Fruit fly (Drosophila melanogaster) whole organism, embryonic: ENCODE measurements around the gene CG43814.

Experiments
- Abd-B ChIP-seq: fragments of 200-800 bp; sonication (Bioruptor generic); optimal IDR thresholded peaks from 2 replicates; lab custom pipeline; 2018; ENCODE audit warnings: missing biosample characterization, mild to moderate bottlenecking, missing genetic modification characterization, moderate library complexity
- Bdp1 ChIP-seq: fragments of 200-800 bp; sonication (Bioruptor generic); optimal IDR thresholded peaks from 3 replicates; lab custom pipeline; 2016; ENCODE audit warnings: missing biosample characterization, missing genetic modification characterization
- CG10321 ChIP-seq: fragments of 200-800 bp; sonication (Bioruptor generic); IDR thresholded peaks from 2 replicates; pipeline ENCODE4 v1.3.6; 2022; ENCODE audit warnings: missing biosample characterization, missing genetic modification characterization
- CG11504 ChIP-seq: fragments of 200-800 bp; sonication (Bioruptor generic); optimal IDR thresholded peaks from 3 replicates; lab custom pipeline; 2019; ENCODE audit warnings: missing biosample characterization, mild to moderate bottlenecking, missing genetic modification characterization, moderate library complexity
- CG12104 ChIP-seq: fragments of 200-800 bp; sonication (Bioruptor generic); optimal IDR thresholded peaks from 3 replicates; lab custom pipeline; 2016; ENCODE audit warnings: missing biosample characterization, missing genetic modification characterization
- CG12744 ChIP-seq: fragments of 200-800 bp; sonication (Bioruptor generic); optimal IDR thresholded peaks from 2 replicates; lab custom pipeline; 2016; ENCODE audit warnings: missing biosample characterization, missing genetic modification characterization
- CG13624 ChIP-seq: fragments of 200-800 bp; sonication (Bioruptor generic); optimal IDR thresholded peaks from 2 replicates; lab custom pipeline; 2016; ENCODE audit warnings: missing biosample characterization, missing genetic modification characterization
- CG17912 ChIP-seq: fragments of 200-800 bp; sonication (Bioruptor generic); optimal IDR thresholded peaks from 2 replicates; lab custom pipeline; 2018; ENCODE audit warnings: missing biosample characterization, mild to moderate bottlenecking, missing genetic modification characterization
- CG18262 ChIP-seq: fragments of 200-800 bp; optimal IDR thresholded peaks from 3 replicates; lab custom pipeline; 2019; ENCODE audit warnings: missing biosample characterization, mild to moderate bottlenecking, missing genetic modification characterization, moderate library complexity
- CG18476 ChIP-seq: fragments of 200-800 bp; sonication (Bioruptor generic); optimal IDR thresholded peaks from 2 replicates; lab custom pipeline; 2016; ENCODE audit warnings: missing biosample characterization, mild to moderate bottlenecking, missing genetic modification characterization
- CG34376 ChIP-seq: fragments of 200-800 bp; sonication (Bioruptor generic); optimal IDR thresholded peaks from 2 replicates; lab custom pipeline; 2018; ENCODE audit warnings: missing biosample characterization, mild to moderate bottlenecking, missing genetic modification characterization
- CG4404 ChIP-seq: fragments of 200-800 bp; sonication (Bioruptor generic); IDR thresholded peaks from 2 replicates; pipeline ENCODE4 v1.3.6; 2022; ENCODE audit warnings: missing biosample characterization, missing genetic modification characterization
- D19B ChIP-seq: fragments of 200-800 bp; sonication (Bioruptor generic); optimal IDR thresholded peaks from 2 replicates; lab custom pipeline; 2017; ENCODE audit warnings: missing biosample characterization, mild to moderate bottlenecking, missing genetic modification characterization
- Deaf1 ChIP-seq: fragments of 200-800 bp; optimal IDR thresholded peaks from 3 replicates; lab custom pipeline; 2019; ENCODE audit warnings: missing biosample characterization, mild to moderate bottlenecking, missing genetic modification characterization, moderate library complexity
- Dek ChIP-seq: fragments of 200-800 bp; sonication (Bioruptor generic); optimal IDR thresholded peaks from 3 replicates; lab custom pipeline; 2019; ENCODE audit warnings: missing biosample characterization, mild to moderate bottlenecking, missing genetic modification characterization, moderate library complexity
- Dip3 ChIP-seq: fragments of 200-800 bp; sonication (Bioruptor generic); optimal IDR thresholded peaks from 3 replicates; lab custom pipeline; 2016; ENCODE audit warnings: missing biosample characterization, missing genetic modification characterization
- Dref ChIP-seq: fragments of 200-800 bp; sonication (Bioruptor generic); IDR thresholded peaks from 2 replicates; pipeline ENCODE4 v1.3.6; 2022; ENCODE audit warnings: missing biosample characterization, missing genetic modification characterization
- Fer1 ChIP-seq: fragments of 200-800 bp; sonication (Bioruptor generic); optimal IDR thresholded peaks from 2 replicates; lab custom pipeline; 2017; ENCODE audit warnings: missing biosample characterization, mild to moderate bottlenecking, missing genetic modification characterization
- HLHmδ ChIP-seq: fragments of 200-800 bp; sonication (Bioruptor generic); optimal IDR thresholded peaks from 2 replicates; lab custom pipeline; 2018; ENCODE audit warnings: missing biosample characterization, mild to moderate bottlenecking, missing genetic modification characterization, moderate library complexity
- Hr51 ChIP-seq, 2 experiments: fragments of 200-800 bp; sonication (Bioruptor generic); optimal IDR thresholded peaks; 2 replicates in 1 of 2; 3 replicates in 1 of 2; lab custom pipeline; 2016 to 2018; ENCODE audit warnings: missing biosample characterization in 2 of 2, missing genetic modification characterization in 2 of 2, mild to moderate bottlenecking in 1 of 2, moderate library complexity in 1 of 2
- Lim3 ChIP-seq: fragments of 200-800 bp; sonication (Bioruptor generic); IDR thresholded peaks from 2 replicates; pipeline ENCODE4 v1.3.6; 2022; ENCODE audit warnings: missing biosample characterization, missing genetic modification characterization
- Med ChIP-seq: fragments of 200-800 bp; sonication (Bioruptor generic); peaks from one replicate; lab custom pipeline; 2016; ENCODE audit warnings: missing biosample characterization, missing genetic modification characterization, mild to moderate bottlenecking, inconsistent platforms, moderate library complexity
- Ptx1 ChIP-seq: fragments of 200-800 bp; sonication (Bioruptor generic); IDR thresholded peaks from 2 replicates; pipeline ENCODE4 v1.3.6; 2022; ENCODE audit warnings: missing biosample characterization, missing genetic modification characterization
- Sry-β ChIP-seq: fragments of 200-800 bp; sonication (Bioruptor generic); optimal IDR thresholded peaks from 2 replicates; lab custom pipeline; 2018; ENCODE audit warnings: missing biosample characterization, mild to moderate bottlenecking, missing genetic modification characterization, moderate library complexity
- Xrp1 ChIP-seq: fragments of 200-800 bp; sonication (Bioruptor generic); IDR thresholded peaks from 2 replicates; pipeline ENCODE4 v1.3.6; 2022; ENCODE audit warnings: missing biosample characterization, missing genetic modification characterization
- ab ChIP-seq: fragments of 200-800 bp; sonication (Bioruptor generic); optimal IDR thresholded peaks from 2 replicates; lab custom pipeline; 2016; ENCODE audit warnings: missing biosample characterization, missing genetic modification characterization
- bab2 ChIP-seq: fragments of 200-800 bp; sonication (Bioruptor generic); optimal IDR thresholded peaks from 2 replicates; lab custom pipeline; 2016; ENCODE audit warnings: missing biosample characterization, missing genetic modification characterization
- bbx ChIP-seq: fragments of 200-800 bp; sonication (Bioruptor generic); IDR thresholded peaks from 2 replicates; pipeline ENCODE4 v1.3.6; 2022; ENCODE audit warnings: missing biosample characterization, missing genetic modification characterization; ENCODE audit not compliant: partially characterized antibody
- dati ChIP-seq: fragments of 200-800 bp; sonication (Bioruptor generic); IDR thresholded peaks from 2 replicates; pipeline ENCODE4 v1.3.6; 2022; ENCODE audit warnings: missing biosample characterization, missing genetic modification characterization
- dimm ChIP-seq: fragments of 200-800 bp; sonication (Bioruptor generic); IDR thresholded peaks from 2 replicates; pipeline ENCODE4 v1.3.6; 2022; ENCODE audit warnings: missing biosample characterization, missing genetic modification characterization
- dysf ChIP-seq: fragments of 200-800 bp; sonication (Bioruptor generic); IDR thresholded peaks from 3 replicates; pipeline ENCODE4 v1.3.6; 2022; ENCODE audit warnings: missing biosample characterization, missing genetic modification characterization
- exex ChIP-seq: fragments of 200-800 bp; sonication (Bioruptor generic); optimal IDR thresholded peaks from 4 replicates; lab custom pipeline; 2018; ENCODE audit warnings: missing biosample characterization, mild to moderate bottlenecking, missing genetic modification characterization, moderate library complexity
- fd3F ChIP-seq: fragments of 200-800 bp; sonication (Bioruptor generic); optimal IDR thresholded peaks from 2 replicates; lab custom pipeline; 2018; ENCODE audit warnings: missing biosample characterization, mild to moderate bottlenecking, missing genetic modification characterization, moderate library complexity
- gem ChIP-seq: fragments of 200-800 bp; sonication (Bioruptor generic); optimal IDR thresholded peaks from 2 replicates; lab custom pipeline; 2019; ENCODE audit warnings: missing biosample characterization, mild to moderate bottlenecking, missing genetic modification characterization, moderate library complexity
- ham ChIP-seq: fragments of 200-800 bp; sonication (Bioruptor generic); IDR thresholded peaks from 2 replicates; pipeline ENCODE4 v1.3.6; 2022; ENCODE audit warnings: missing biosample characterization, missing genetic modification characterization
- hkb ChIP-seq, 2 experiments: fragments of 200-800 bp in 1 of 2; fragments of >200 bp in 1 of 2; sonication (Bioruptor generic) in 1 of 2; IDR thresholded peaks in 1 of 2; optimal IDR thresholded peaks in 1 of 2; 2 replicates each; pipeline versions ENCODE4 v1.3.6 to Lab custom; 2017 to 2022; ENCODE audit warnings: missing biosample characterization in 1 of 2, missing genetic modification characterization in 1 of 2
- kni ChIP-seq: fragments of 200-800 bp; sonication (Bioruptor generic); optimal IDR thresholded peaks from 3 replicates; lab custom pipeline; 2017; ENCODE audit warnings: mild to moderate bottlenecking, missing biosample characterization, missing genetic modification reagents, missing genetic modification characterization
- lab ChIP-seq: fragments of 200-800 bp; sonication (Bioruptor generic); optimal IDR thresholded peaks from 3 replicates; lab custom pipeline; 2017; ENCODE audit warnings: missing biosample characterization, missing genetic modification characterization, mild to moderate bottlenecking, moderate library complexity, missing genetic modification reagents
- luna ChIP-seq: fragments of 200-800 bp; sonication (Bioruptor generic); optimal IDR thresholded peaks from 2 replicates; lab custom pipeline; 2016; ENCODE audit warnings: missing biosample characterization, missing genetic modification characterization
- mirr ChIP-seq: fragments of 200-800 bp; sonication (Bioruptor generic); optimal IDR thresholded peaks from 3 replicates; lab custom pipeline; 2018; ENCODE audit warnings: missing biosample characterization, mild to moderate bottlenecking, missing genetic modification characterization
- salm ChIP-seq: fragments of 200-800 bp; sonication (Bioruptor generic); optimal IDR thresholded peaks from 2 replicates; lab custom pipeline; 2018; ENCODE audit warnings: missing biosample characterization, mild to moderate bottlenecking, missing genetic modification characterization
- sens ChIP-seq: fragments of 200-800 bp; sonication (Bioruptor generic); peaks from one replicate; lab custom pipeline; 2016; ENCODE audit warnings: missing biosample characterization, missing genetic modification characterization
- sob ChIP-seq: fragments of 200-800 bp; sonication (Bioruptor generic); IDR thresholded peaks from 2 replicates; pipeline ENCODE4 v1.3.6; 2022; ENCODE audit warnings: missing biosample characterization, missing genetic modification characterization
- sr ChIP-seq: fragments of 200-800 bp; sonication (Bioruptor generic); IDR thresholded peaks from 3 replicates; pipeline ENCODE4 v1.3.6; 2022; ENCODE audit warnings: missing biosample characterization, missing genetic modification characterization
- tio ChIP-seq: fragments of 200-800 bp; sonication (Bioruptor generic); optimal IDR thresholded peaks from 2 replicates; lab custom pipeline; 2017; ENCODE audit warnings: missing biosample characterization, missing genetic modification characterization, inconsistent platforms
- zfh1 ChIP-seq: fragments of 200-800 bp; sonication (Bioruptor generic); IDR thresholded peaks from 3 replicates; pipeline ENCODE4 v1.3.6; 2022; ENCODE audit warnings: missing biosample characterization, missing genetic modification characterization
- zfh2 ChIP-seq: fragments of 200-800 bp; sonication (Bioruptor generic); optimal IDR thresholded peaks from 2 replicates; lab custom pipeline; 2016; ENCODE audit warnings: missing biosample characterization, missing genetic modification characterization

The CG43814 gene

DNA sequence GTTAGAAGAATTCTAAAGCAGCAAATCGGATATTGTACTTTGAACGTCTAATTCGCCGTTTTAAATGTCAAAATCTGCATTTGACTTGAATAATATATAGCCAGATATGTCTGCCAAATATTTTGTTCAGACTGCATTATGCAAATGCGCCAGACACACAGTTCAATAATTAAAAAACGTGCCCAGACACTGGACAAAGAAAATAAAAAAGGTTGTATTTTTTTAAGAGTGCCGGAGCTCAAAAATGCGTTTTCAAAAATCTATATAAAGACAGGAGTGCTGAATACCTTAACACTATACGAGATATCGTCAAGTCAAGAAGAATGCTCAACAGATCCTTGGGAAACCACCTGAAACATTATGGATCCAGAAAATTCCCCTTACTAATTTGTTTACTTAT, 7.2 kb upstream of the CG43814 start, which contains the start of the genes CG17325 and CG42305:
Gene CG17325, plus strand, starts transcription at position 301 of the 400 bp plus-strand sequence.
Gene CG42305, plus strand, starts transcription at position 301 of the 400 bp plus-strand sequence.
- no peak for TF ChIP-seq Sry-β (GFP tag; lab: Kevin White, UChicago)
- TF ChIP-seq mirr: no peak
- no peak for TF ChIP-seq fd3F (GFP tag; lab: Kevin White, UChicago)
- TF ChIP-seq dati (GFP tag; lab: Robert Waterston, UW): no peak
- no peak for TF ChIP-seq gem (tag; lab: Kevin White, UChicago)
- no peak for TF ChIP-seq sob (GFP tag; lab: Robert Waterston, UW)
- TF ChIP-seq exex (tag; lab: Kevin White, UChicago): no peak

- TF ChIP-seq HLHmδ (GFP tag; lab: Kevin White, UChicago) (no peak), lab (GFP tag; lab: Kevin White, UChicago) (no peak), tio (no peak), dysf (GFP tag; lab: Robert Waterston, UW) (peak; percentile 48; the same call in 1 of the 3 replicates), CG4404 (no peak), Abd-B (GFP tag; lab: Kevin White, UChicago) (no peak), Dref (GFP tag; lab: Robert Waterston, UW) (0 out of 2 replicates have a peak, but pooled peaks have one; percentile 21), D19B (GFP tag; lab: Kevin White, UChicago) (peak; percentile 71), CG13624 (GFP tag; lab: Kevin White, UChicago) (no peak), CG18262 (tag; lab: Kevin White, UChicago) (peak; percentile 1), salm (tag; lab: Kevin White, UChicago) (no peak), bab2 (GFP tag; lab: Kevin White, UChicago) (no peak), Ptx1 (GFP tag; lab: Robert Waterston, UW) (0 out of 2 replicates have a peak, but pooled peaks have one; percentile 25), CG10321 (GFP tag; lab: Robert Waterston, UW) (no peak), CG12744 (GFP tag; lab: Kevin White, UChicago) (no peak), CG34376 (GFP tag; lab: Kevin White, UChicago) (no peak), fd3F (GFP tag; lab: Kevin White, UChicago) (no peak), Deaf1 (no peak), Hr51 (GFP tag; optimal IDR thresholded peaks at IDR 0.05; lab: Kevin White, UChicago) (peak in 1 of 2 experiments; percentile 11), sens (peak; percentile 41), zfh2 (GFP tag; lab: Kevin White, UChicago) (no peak), sr (GFP tag; lab: Robert Waterston, UW) (0 out of 3 replicates have a peak, but pooled peaks have one; percentile 5), Fer1 (GFP tag; lab: Kevin White, UChicago) (no peak), zfh1 (GFP tag; lab: Robert Waterston, UW) (0 out of 3 replicates have a peak, but pooled peaks have one; percentile 25), ab (GFP tag; lab: Kevin White, UChicago) (no peak), dimm (no peak), Lim3 (GFP tag; lab: Robert Waterston, UW) (no peak), CG12104 (no peak), CG11504 (tag; lab: Kevin White, UChicago) (peak; percentile 14), Dek (tag; lab: Kevin White, UChicago) (no peak), hkb (optimal IDR thresholded peaks at IDR 0.05; lab: Kevin White, UChicago) (no peak), hkb (GFP tag; IDR thresholded peaks at IDR 0.05; lab: Robert Waterston, UW) (no peak), kni (no peak), Bdp1 (GFP tag; lab: Kevin White, UChicago) (no peak), Dip3 (GFP tag; lab: Kevin White, UChicago) (no peak), CG17912 (no peak), Med (GFP tag; lab: Kevin White, UChicago) (peak; percentile 5), Xrp1 (GFP tag; lab: Robert Waterston, UW) (no peak), ham (no peak), bbx (GFP tag; lab: Robert Waterston, UW) (peak; percentile 21; the same call in 1 of the 2 replicates), luna (GFP tag; lab: Kevin White, UChicago) (no peak), CG18476 (GFP tag; lab: Kevin White, UChicago) (no peak)
Observed at dm6 chr2L:18810960-18811642, 6.0 kb upstream of the CG43814 start, which contains the start of the genes CG10570 and CG42502. Gene CG10570, minus strand, starts transcription at chr2L:18811252. Gene CG42502, minus strand, starts transcription at chr2L:18811252.
